Fruit fly (Drosophila melanogaster) whole organism, embryonic: ENCODE measurements around the gene CtsF.

Experiments used
- ATbp ChIP-seq: fragments of 200-800 bp; sonication (Bioruptor generic); optimal IDR thresholded peaks from 2 replicates; lab custom pipeline; 2017; ENCODE audit warnings: missing biosample characterization, mild to moderate bottlenecking, missing genetic modification characterization, missing genetic modification reagents
- Awh ChIP-seq: fragments of 200-800 bp; sonication (Bioruptor generic); IDR thresholded peaks from 2 replicates; pipeline ENCODE4, ENCODE4 v1.3.6; 2022; ENCODE audit warnings: missing biosample characterization, missing genetic modification characterization
- CG12942 ChIP-seq: fragments of 200-800 bp; sonication (Bioruptor generic); optimal IDR thresholded peaks from 3 replicates; lab custom pipeline; 2016; ENCODE audit warnings: missing biosample characterization, missing genetic modification characterization
- CG13424 ChIP-seq: fragments of 200-800 bp; sonication (Bioruptor generic); optimal IDR thresholded peaks from 2 replicates; lab custom pipeline; 2019; ENCODE audit warnings: missing biosample characterization, mild to moderate bottlenecking, missing genetic modification characterization, moderate library complexity
- CG14860 ChIP-seq: fragments of 200-800 bp; sonication (Bioruptor generic); IDR thresholded peaks from 3 replicates; pipeline ENCODE4 v1.3.6; 2022; ENCODE audit warnings: missing biosample characterization, missing genetic modification characterization; ENCODE audit not compliant: partially characterized antibody
- CG16813 ChIP-seq: fragments of 200-800 bp; sonication (Bioruptor generic); IDR thresholded peaks from 3 replicates; pipeline ENCODE4 v1.3.6; 2022; ENCODE audit warnings: missing biosample characterization, missing genetic modification characterization; ENCODE audit not compliant: partially characterized antibody
- CG16863 ChIP-seq: fragments of 200-800 bp; sonication (Bioruptor generic); optimal IDR thresholded peaks from 3 replicates; lab custom pipeline; 2016; ENCODE audit warnings: missing biosample characterization, missing genetic modification characterization
- CG17186 ChIP-seq: fragments of 200-800 bp; sonication (Bioruptor generic); optimal IDR thresholded peaks from 3 replicates; lab custom pipeline; 2017; ENCODE audit warnings: missing biosample characterization, missing genetic modification reagents, missing genetic modification characterization
- CG17802 ChIP-seq: fragments of 200-800 bp; sonication (Bioruptor generic); optimal IDR thresholded peaks from 2 replicates; lab custom pipeline; 2018; ENCODE audit warnings: missing biosample characterization, mild to moderate bottlenecking, missing genetic modification characterization, moderate library complexity
- CG18476 ChIP-seq: fragments of 200-800 bp; sonication (Bioruptor generic); optimal IDR thresholded peaks from 2 replicates; lab custom pipeline; 2016; ENCODE audit warnings: missing biosample characterization, mild to moderate bottlenecking, missing genetic modification characterization
- CG2129 ChIP-seq: fragments of 200-800 bp; sonication (Bioruptor generic); IDR thresholded peaks from 2 replicates; pipeline ENCODE4 v1.3.6; 2022; ENCODE audit warnings: missing biosample characterization, missing genetic modification characterization; ENCODE audit not compliant: partially characterized antibody
- CG2199 ChIP-seq: fragments of 200-800 bp; sonication (Bioruptor generic); IDR thresholded peaks from 3 replicates; pipeline ENCODE4 v1.3.6; 2022; ENCODE audit warnings: missing biosample characterization, missing genetic modification characterization
- CG30431 ChIP-seq: fragments of 200-800 bp; sonication (Bioruptor generic); optimal IDR thresholded peaks from 2 replicates; lab custom pipeline; 2017; ENCODE audit warnings: missing biosample characterization, missing genetic modification characterization
- CG32767 ChIP-seq: fragments of 200-800 bp; sonication (Bioruptor generic); IDR thresholded peaks from 2 replicates; pipeline ENCODE4 v1.3.6; 2022; ENCODE audit warnings: missing biosample characterization, missing genetic modification characterization
- CG33213 ChIP-seq: fragments of 200-800 bp; sonication (Bioruptor generic); optimal IDR thresholded peaks from 3 replicates; lab custom pipeline; 2016; ENCODE audit warnings: missing biosample characterization, missing genetic modification characterization
- CG4282 ChIP-seq: fragments of 200-800 bp; sonication (Bioruptor generic); optimal IDR thresholded peaks from 2 replicates; lab custom pipeline; 2016; ENCODE audit warnings: missing biosample characterization, missing genetic modification characterization
- CG6689 ChIP-seq: fragments of 200-800 bp; sonication (Bioruptor generic); IDR thresholded peaks from 2 replicates; pipeline ENCODE4 v1.3.6; 2022; ENCODE audit warnings: missing biosample characterization, missing genetic modification characterization
- CG7987 ChIP-seq: fragments of 200-800 bp; sonication (Bioruptor generic); optimal IDR thresholded peaks from 2 replicates; lab custom pipeline; 2018; ENCODE audit warnings: missing biosample characterization, mild to moderate bottlenecking, missing genetic modification characterization, moderate library complexity
- CG8478 ChIP-seq: fragments of >200 bp; optimal IDR thresholded peaks from 2 replicates; lab custom pipeline; 2018
- CG8924 ChIP-seq: fragments of 200-800 bp; optimal IDR thresholded peaks from 3 replicates; lab custom pipeline; 2019; ENCODE audit warnings: missing biosample characterization, mild to moderate bottlenecking, missing genetic modification characterization, moderate library complexity
- CG8944 ChIP-seq: fragments of 200-800 bp; sonication (Bioruptor generic); optimal IDR thresholded peaks from 3 replicates; lab custom pipeline; 2016; ENCODE audit warnings: missing biosample characterization, missing genetic modification characterization
- CoRest ChIP-seq: fragments of 200-800 bp; sonication (Bioruptor generic); optimal IDR thresholded peaks from 3 replicates; lab custom pipeline; 2018; ENCODE audit warnings: missing biosample characterization, mild to moderate bottlenecking, missing genetic modification characterization, moderate library complexity
- D ChIP-seq, 2 experiments: fragments of 200-800 bp in 1 of 2; fragments of >200 bp in 1 of 2; sonication (Bioruptor generic) in 1 of 2; optimal IDR thresholded peaks; 2 replicates in 1 of 2; 3 replicates in 1 of 2; lab custom pipeline; 2017; ENCODE audit warnings: mild to moderate bottlenecking in 1 of 2, missing biosample characterization in 1 of 2, missing genetic modification characterization in 1 of 2, missing genetic modification reagents in 1 of 2
- Ets97D ChIP-seq: fragments of 200-800 bp; sonication (Bioruptor generic); optimal IDR thresholded peaks from 3 replicates; lab custom pipeline; 2016; ENCODE audit warnings: missing biosample characterization, missing genetic modification characterization
- Fer1 ChIP-seq: fragments of 200-800 bp; sonication (Bioruptor generic); optimal IDR thresholded peaks from 2 replicates; lab custom pipeline; 2017; ENCODE audit warnings: missing biosample characterization, mild to moderate bottlenecking, missing genetic modification characterization
- Gsc ChIP-seq: fragments of 200-800 bp; sonication (Bioruptor generic); IDR thresholded peaks from 2 replicates; pipeline ENCODE4 v1.3.6; 2022; ENCODE audit warnings: missing biosample characterization, missing genetic modification characterization
- Gug ChIP-seq: fragments of 200-800 bp; sonication (Bioruptor generic); IDR thresholded peaks from 4 replicates; pipeline ENCODE4 v1.3.6; 2022; ENCODE audit warnings: missing biosample characterization, missing genetic modification characterization
- Meics ChIP-seq: fragments of 200-800 bp; sonication (Bioruptor generic); optimal IDR thresholded peaks from 2 replicates; lab custom pipeline; 2017; ENCODE audit warnings: missing biosample characterization, mild to moderate bottlenecking, missing genetic modification characterization
- Ravus ChIP-seq: fragments of 200-800 bp; sonication (Bioruptor generic); IDR thresholded peaks from 2 replicates; pipeline ENCODE4 v1.3.6; 2022; ENCODE audit warnings: missing biosample characterization, missing genetic modification characterization
- Rx ChIP-seq: fragments of 200-800 bp; sonication (Bioruptor generic); IDR thresholded peaks from 2 replicates; pipeline ENCODE4 v1.3.6; 2022; ENCODE audit warnings: missing biosample characterization, missing genetic modification characterization
- Sry-β ChIP-seq: fragments of 200-800 bp; sonication (Bioruptor generic); optimal IDR thresholded peaks from 2 replicates; lab custom pipeline; 2018; ENCODE audit warnings: missing biosample characterization, mild to moderate bottlenecking, missing genetic modification characterization, moderate library complexity
- Ssrp ChIP-seq: fragments of 200-800 bp; sonication (Bioruptor generic); optimal IDR thresholded peaks from 2 replicates; lab custom pipeline; 2018; ENCODE audit warnings: missing biosample characterization, mild to moderate bottlenecking, missing genetic modification characterization, moderate library complexity
- Trl ChIP-seq, 3 experiments: fragments of >200 bp in 2 of 3; fragments of 200-800 bp in 1 of 3; sonication (Bioruptor generic) in 1 of 3; optimal IDR thresholded peaks; 2 replicates in 1 of 3; 3 replicates in 2 of 3; lab custom pipeline; 2016 to 2017; ENCODE audit warnings: missing biosample characterization in 1 of 3, missing genetic modification characterization in 1 of 3
- Usf ChIP-seq: fragments of 200-800 bp; sonication (Bioruptor generic); optimal IDR thresholded peaks from 2 replicates; lab custom pipeline; 2017; ENCODE audit warnings: missing genotype, missing biosample characterization, missing genetic modification characterization
- ap ChIP-seq: fragments of 200-800 bp; sonication (Bioruptor generic); IDR thresholded peaks from 2 replicates; pipeline ENCODE4 v1.3.6; 2022; ENCODE audit warnings: missing biosample characterization, missing genetic modification characterization
- emc ChIP-seq: fragments of 200-800 bp; sonication (Bioruptor generic); optimal IDR thresholded peaks from 2 replicates; lab custom pipeline; 2016; ENCODE audit warnings: missing biosample characterization, missing genetic modification characterization
- en ChIP-seq: fragments of 200-800 bp; sonication (Bioruptor generic); optimal IDR thresholded peaks from 2 replicates; lab custom pipeline; 2016; ENCODE audit warnings: missing biosample characterization, missing genetic modification characterization
- fru ChIP-seq: fragments of >200 bp; optimal IDR thresholded peaks from 2 replicates; lab custom pipeline; 2017
- jumu ChIP-seq: fragments of 200-800 bp; sonication (Bioruptor generic); optimal IDR thresholded peaks from 3 replicates; lab custom pipeline; 2016; ENCODE audit warnings: missing biosample characterization, missing genetic modification characterization
- kah ChIP-seq: fragments of 200-800 bp; sonication (Bioruptor generic); optimal IDR thresholded peaks from 2 replicates; lab custom pipeline; 2018; ENCODE audit warnings: missing biosample characterization, mild to moderate bottlenecking, missing genetic modification characterization
- luna ChIP-seq: fragments of 200-800 bp; sonication (Bioruptor generic); optimal IDR thresholded peaks from 2 replicates; lab custom pipeline; 2016; ENCODE audit warnings: missing biosample characterization, missing genetic modification characterization
- nmo ChIP-seq: fragments of 200-800 bp; sonication (Bioruptor generic); optimal IDR thresholded peaks from 2 replicates; lab custom pipeline; 2018; ENCODE audit warnings: missing biosample characterization, mild to moderate bottlenecking, missing genetic modification characterization, moderate library complexity
- pfk ChIP-seq: fragments of 200-800 bp; sonication (Bioruptor generic); optimal IDR thresholded peaks from 2 replicates; lab custom pipeline; 2018; ENCODE audit warnings: missing biosample characterization, mild to moderate bottlenecking, missing genetic modification characterization, moderate library complexity
- sna ChIP-seq: fragments of 200-800 bp; sonication (Bioruptor generic); IDR thresholded peaks from 2 replicates; pipeline ENCODE4 v1.3.6; 2022; ENCODE audit warnings: missing biosample characterization, missing genetic modification characterization; ENCODE audit not compliant: partially characterized antibody
- stc ChIP-seq: fragments of 200-800 bp; sonication (Bioruptor generic); IDR thresholded peaks from 2 replicates; pipeline ENCODE4 v1.3.6; 2022; ENCODE audit warnings: missing biosample characterization, missing genetic modification characterization
- tin ChIP-seq: fragments of 200-800 bp; sonication (Bioruptor generic); optimal IDR thresholded peaks from 3 replicates; lab custom pipeline; 2016; ENCODE audit warnings: missing biosample characterization, missing genetic modification characterization
- tio ChIP-seq: fragments of 200-800 bp; sonication (Bioruptor generic); optimal IDR thresholded peaks from 2 replicates; lab custom pipeline; 2017; ENCODE audit warnings: missing biosample characterization, missing genetic modification characterization, inconsistent platforms
- tll ChIP-seq, 2 experiments: fragments of 200-800 bp in 1 of 2; fragments of >200 bp in 1 of 2; sonication (Bioruptor generic) in 1 of 2; optimal IDR thresholded peaks; 2 replicates each; lab custom pipeline; 2017 to 2019; ENCODE audit warnings: missing biosample characterization in 2 of 2, missing genetic modification characterization in 2 of 2, mild to moderate bottlenecking in 1 of 2, moderate library complexity in 1 of 2
- trem ChIP-seq: fragments of 200-800 bp; optimal IDR thresholded peaks from 3 replicates; lab custom pipeline; 2019; ENCODE audit warnings: missing biosample characterization, mild to moderate bottlenecking, missing genetic modification characterization, moderate library complexity
- zen2 ChIP-seq: fragments of 200-800 bp; sonication (Bioruptor generic); IDR thresholded peaks from 3 replicates; pipeline ENCODE4 v1.3.6; 2022; ENCODE audit warnings: missing biosample characterization, missing genetic modification characterization; ENCODE audit not compliant: partially characterized antibody

CtsF gene

DNA sequence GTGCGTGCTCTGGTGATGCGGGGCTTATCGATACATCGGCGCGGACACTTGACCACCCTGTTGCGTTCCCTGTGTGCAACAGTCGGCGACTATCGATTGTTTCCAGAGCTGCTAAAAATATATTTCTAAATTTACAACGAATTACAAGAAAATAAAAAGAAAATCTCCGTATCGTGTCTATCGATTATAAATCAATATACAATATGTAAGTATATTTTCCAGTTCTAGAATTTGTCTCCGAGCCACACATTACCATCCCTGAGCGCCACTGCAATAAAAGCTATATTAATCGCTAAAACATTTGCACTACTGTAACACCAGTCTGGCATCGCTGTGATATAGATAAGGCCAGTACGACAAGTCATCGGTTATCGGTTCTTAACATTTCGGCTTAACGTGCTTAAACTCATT, 19.3 kb downstream of the CtsF start, which contains the start of the genes Kat60 and Mms19:
Gene Kat60 (minus strand): TSS at position 13 of the 411 bp plus-strand sequence.
Gene Mms19 (plus strand): TSS at position 347 of the 411 bp plus-strand sequence.
- TF ChIP-seq CG12942 = peak; percentile 68
- TF ChIP-seq nmo (GFP tag; lab: Kevin White, UChicago) = peak; percentile 88
- peak; percentile 43 for TF ChIP-seq en (GFP tag; lab: Kevin White, UChicago)
- peak; percentile 31 for TF ChIP-seq tio
- TF ChIP-seq CG7987 (GFP tag; lab: Kevin White, UChicago) = no peak
- TF ChIP-seq ap (GFP tag; lab: Robert Waterston, UW) = no peak
- peak in 1 of 2 experiments; percentile 97 for TF ChIP-seq tll (GFP tag; optimal IDR thresholded peaks at IDR 0.05; lab: Kevin White, UChicago)
- peak; percentile 61 for TF ChIP-seq CG13424 (tag; lab: Kevin White, UChicago)
- TF ChIP-seq CG33213 (GFP tag; lab: Kevin White, UChicago) = peak; percentile 56
- TF ChIP-seq Ets97D = peak; percentile 81
- TF ChIP-seq stc = no peak
- peak; percentile 75 for TF ChIP-seq CoRest (tag; lab: Kevin White, UChicago)
- peak; percentile 45 for TF ChIP-seq CG17802 (tag; lab: Kevin White, UChicago)
- peak; percentile 60 for TF ChIP-seq jumu
- TF ChIP-seq CG30431 (GFP tag; lab: Kevin White, UChicago) = peak; percentile 35
- TF ChIP-seq Fer1 (GFP tag; lab: Kevin White, UChicago) = peak; percentile 49
- peak; percentile 75; the same call in 1 of the 3 replicates for TF ChIP-seq zen2 (GFP tag; lab: Robert Waterston, UW)
- TF ChIP-seq Gsc (GFP tag; lab: Robert Waterston, UW) = no peak
- TF ChIP-seq CG8478 = no peak
- TF ChIP-seq CG2199 (GFP tag; lab: Robert Waterston, UW) = no peak
- TF ChIP-seq tin (GFP tag; lab: Kevin White, UChicago) = peak; percentile 73
- peak; percentile 80 for TF ChIP-seq CG6689 (GFP tag; lab: Robert Waterston, UW)
- TF ChIP-seq CG8944 = peak; percentile 30
- TF ChIP-seq CG4282 (GFP tag; lab: Kevin White, UChicago) = peak; percentile 3
- peak; percentile 90 for TF ChIP-seq sna
- peak; percentile 93 for TF ChIP-seq CG14860 (GFP tag; lab: Robert Waterston, UW)
- no peak for TF ChIP-seq fru (lab: Kevin White, UChicago)
- TF ChIP-seq pfk (GFP tag; lab: Kevin White, UChicago) = no peak
- peak; percentile 45 for TF ChIP-seq emc (GFP tag; lab: Kevin White, UChicago)
- TF ChIP-seq luna (GFP tag; lab: Kevin White, UChicago) = no peak
- TF ChIP-seq Trl (optimal IDR thresholded peaks at IDR 0.05; lab: Kevin White, UChicago) = no peak
- TF ChIP-seq Trl (GFP tag; optimal IDR thresholded peaks at IDR 0.05; lab: Kevin White, UChicago) = peak; percentile 66
- TF ChIP-seq Usf = peak; percentile 32
- no peak for TF ChIP-seq ATbp (GFP tag; lab: Kevin White, UChicago)
- TF ChIP-seq Awh = no peak
- peak; percentile 56 for TF ChIP-seq Ssrp (tag; lab: Kevin White, UChicago)
- peak; percentile 66 for TF ChIP-seq CG8924
- peak; percentile 84; the same call in 3 of the 4 replicates for TF ChIP-seq Gug (GFP tag; lab: Robert Waterston, UW)
- TF ChIP-seq CG32767 (GFP tag; lab: Robert Waterston, UW) = peak; percentile 46; the same call in 1 of the 2 replicates
- TF ChIP-seq D (optimal IDR thresholded peaks at IDR 0.05; lab: Kevin White, UChicago) = no peak
- TF ChIP-seq D (GFP tag; optimal IDR thresholded peaks at IDR 0.05; lab: Kevin White, UChicago) = no peak
- TF ChIP-seq Sry-β (GFP tag; lab: Kevin White, UChicago) = peak; percentile 95
- peak; percentile 88 for TF ChIP-seq CG2129 (GFP tag; lab: Robert Waterston, UW)
- peak; percentile 91 for TF ChIP-seq CG17186
- peak; percentile 65 for TF ChIP-seq CG16863
- 0 out of 2 replicates have a peak, but pooled peaks have one; percentile 30 for TF ChIP-seq Rx (GFP tag; lab: Robert Waterston, UW)
- peak; percentile 85 for TF ChIP-seq trem (tag; lab: Kevin White, UChicago)
- TF ChIP-seq Meics (GFP tag; lab: Kevin White, UChicago) = peak; percentile 32
- TF ChIP-seq CG16813 (GFP tag; lab: Robert Waterston, UW) = peak; percentile 97
- TF ChIP-seq Ravus (GFP tag; lab: Robert Waterston, UW) = peak; percentile 8; the same call in 1 of the 2 replicates
- TF ChIP-seq kah (GFP tag; lab: Kevin White, UChicago) = no peak
- peak; percentile 76 for TF ChIP-seq CG18476 (GFP tag; lab: Kevin White, UChicago)
